Worm (Caenorhabditis elegans) whole organism, L4/young adult: ENCODE results near the gene col-184.

ENCODE experiments used
- W03F9.2 ChIP-seq: fragments of 150-350 bp; optimal IDR thresholded peaks from 2 replicates; lab custom pipeline; 2014; ENCODE audit warnings: missing biosample characterization, missing genetic modification characterization
- dao-5 ChIP-seq: sonication (generic microtip); optimal IDR thresholded peaks from 2 replicates; lab custom pipeline; 2016; ENCODE audit warnings: missing genotype, missing genetic modification characterization, moderate library complexity, missing compliant biosample characterization
- him-1 ChIP-seq: sonication (generic microtip); optimal IDR thresholded peaks from 2 replicates; lab custom pipeline; 2016; ENCODE audit warnings: missing genotype, missing genetic modification reagents, missing genetic modification characterization, missing compliant biosample characterization

DNA sequence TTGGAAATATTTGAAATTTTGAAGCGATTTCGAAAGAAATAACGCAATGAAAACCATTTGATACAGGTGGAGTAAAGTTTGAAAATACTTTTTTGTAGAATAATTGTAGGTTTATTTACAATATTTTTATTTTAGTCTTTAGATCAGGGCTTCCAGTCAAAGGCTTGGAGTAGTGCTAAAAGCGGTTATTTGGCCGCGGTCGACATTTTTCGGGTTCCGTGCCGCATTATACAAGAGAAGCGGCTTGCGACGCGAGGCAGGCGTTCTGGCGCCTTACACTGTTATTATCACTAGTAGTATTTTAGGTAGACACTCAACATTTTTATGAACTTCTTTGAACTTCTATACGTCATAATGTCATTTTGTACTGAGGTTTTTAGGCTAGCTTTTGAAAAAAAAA is 37.2 kb downstream of the col-184 start:
- TF ChIP-seq W03F9.2 (tag; lab: Kevin White, UChicago) (no peak), him-1 (no peak), dao-5 (tag; lab: Kevin White, UChicago) (no peak)
